Fruit fly (Drosophila melanogaster): ENCODE data around the gene gny.

- TF ChIP-seq CG3407 (GFP tag; optimal IDR thresholded peaks at IDR 0.05) (no peak), BtbVII (GFP tag; optimal IDR thresholded peaks at IDR 0.05) (no peak), Hr78 (GFP tag; optimal IDR thresholded peaks at IDR 0.05) (no peak), Bgb (GFP tag; IDR thresholded peaks at IDR 0.05; ENCODE audit: partially characterized antibody) (peak; percentile 41; the same call in 1 of the 2 replicates), CG4820 (GFP tag; optimal IDR thresholded peaks at IDR 0.05) (no peak), fd3F (GFP tag; optimal IDR thresholded peaks at IDR 0.05) (no peak), CG7963 (GFP tag; IDR thresholded peaks at IDR 0.05; ENCODE audit: partially characterized antibody) (no peak), CG2712 (tag; optimal IDR thresholded peaks at IDR 0.05) (peak; percentile 25), Abd-B (GFP tag; optimal IDR thresholded peaks at IDR 0.05) (no peak), jumu (GFP tag; optimal IDR thresholded peaks at IDR 0.05) (no peak), CG8290 (GFP tag; optimal IDR thresholded peaks at IDR 0.05) (peak; percentile 19), CG8290 (tag; optimal IDR thresholded peaks at IDR 0.05) (peak in 1 of 2 experiments; percentile 40), stc (GFP tag; IDR thresholded peaks at IDR 0.05) (no peak), CG14860 (GFP tag; IDR thresholded peaks at IDR 0.05; ENCODE audit: partially characterized antibody) (no peak), pfk (GFP tag; optimal IDR thresholded peaks at IDR 0.05) (no peak)
Measured at dm6 chr2L:10341405-10341804, 38.5 kb upstream of the gny start, which contains the start of gene CG31715.
